Fruit fly (Drosophila melanogaster) whole organism, embryonic: Measurements from ENCODE around the gene Dpm2.

Experiments
- Atf6 ChIP-seq: fragments of 200-800 bp; sonication (Bioruptor generic); IDR thresholded peaks from 2 replicates; pipeline ENCODE4 v1.3.6; 2022; ENCODE audit warnings: missing biosample characterization, missing genetic modification characterization
- Blimp-1 ChIP-seq: fragments of 200-800 bp; sonication (Bioruptor generic); optimal IDR thresholded peaks from 3 replicates; lab custom pipeline; 2018; ENCODE audit warnings: missing biosample characterization, missing genetic modification characterization, mild to moderate bottlenecking, moderate library complexity, missing genetic modification reagents
- BtbVII ChIP-seq: fragments of 200-800 bp; sonication (Bioruptor generic); optimal IDR thresholded peaks from 3 replicates; lab custom pipeline; 2017; ENCODE audit warnings: missing biosample characterization, mild to moderate bottlenecking, missing genetic modification characterization
- CG11696 ChIP-seq: fragments of 200-800 bp; sonication (Bioruptor generic); IDR thresholded peaks from 2 replicates; pipeline ENCODE4 v1.3.6; 2022; ENCODE audit warnings: missing biosample characterization, missing genetic modification characterization
- CG12236 ChIP-seq: fragments of 200-800 bp; sonication (Bioruptor generic); optimal IDR thresholded peaks from 2 replicates; lab custom pipeline; 2016; ENCODE audit warnings: missing biosample characterization, missing genetic modification characterization
- CG12391 ChIP-seq: fragments of 200-800 bp; sonication (Bioruptor generic); optimal IDR thresholded peaks from 3 replicates; lab custom pipeline; 2018; ENCODE audit warnings: missing biosample characterization, mild to moderate bottlenecking, missing genetic modification characterization, moderate library complexity
- CG12744 ChIP-seq: fragments of 200-800 bp; sonication (Bioruptor generic); optimal IDR thresholded peaks from 2 replicates; lab custom pipeline; 2016; ENCODE audit warnings: missing biosample characterization, missing genetic modification characterization
- CG12769 ChIP-seq: fragments of 200-800 bp; sonication (Bioruptor generic); optimal IDR thresholded peaks from 2 replicates; lab custom pipeline; 2019; ENCODE audit warnings: missing biosample characterization, mild to moderate bottlenecking, missing genetic modification characterization, moderate library complexity
- CG13424 ChIP-seq: fragments of 200-800 bp; sonication (Bioruptor generic); optimal IDR thresholded peaks from 2 replicates; lab custom pipeline; 2019; ENCODE audit warnings: missing biosample characterization, mild to moderate bottlenecking, missing genetic modification characterization, moderate library complexity
- CG17359 ChIP-seq: fragments of 200-800 bp; sonication (Bioruptor generic); optimal IDR thresholded peaks from 3 replicates; lab custom pipeline; 2018; ENCODE audit warnings: missing biosample characterization, mild to moderate bottlenecking, missing genetic modification characterization, moderate library complexity
- CG17361 ChIP-seq: fragments of 200-800 bp; sonication (Bioruptor generic); IDR thresholded peaks from 3 replicates; pipeline ENCODE4 v1.3.6; 2022; ENCODE audit warnings: missing biosample characterization, missing genetic modification characterization
- CG18599 ChIP-seq: fragments of 200-800 bp; sonication (Bioruptor generic); optimal IDR thresholded peaks from 3 replicates; lab custom pipeline; 2017; ENCODE audit warnings: missing biosample characterization, missing genetic modification characterization, mild to moderate bottlenecking, moderate library complexity, missing genetic modification reagents
- CG2678 ChIP-seq: fragments of 200-800 bp; sonication (Bioruptor generic); optimal IDR thresholded peaks from 3 replicates; lab custom pipeline; 2019; ENCODE audit warnings: missing biosample characterization, mild to moderate bottlenecking, missing genetic modification characterization, moderate library complexity
- CG30403 ChIP-seq: fragments of 200-800 bp; sonication (Bioruptor generic); optimal IDR thresholded peaks from 3 replicates; lab custom pipeline; 2016; ENCODE audit warnings: missing biosample characterization, missing genetic modification characterization
- CG6654 ChIP-seq: fragments of 200-800 bp; sonication (Bioruptor generic); optimal IDR thresholded peaks from 2 replicates; lab custom pipeline; 2017; ENCODE audit warnings: missing biosample characterization, mild to moderate bottlenecking, missing genetic modification characterization
- CG8290 ChIP-seq, 3 experiments: fragments of 200-800 bp; sonication (Bioruptor generic); optimal IDR thresholded peaks; 2 replicates each; lab custom pipeline; 2016 to 2019; ENCODE audit warnings: missing biosample characterization in 3 of 3, missing genetic modification characterization in 3 of 3, mild to moderate bottlenecking in 2 of 3, moderate library complexity in 1 of 3
- CG9932 ChIP-seq: fragments of 200-800 bp; sonication (Bioruptor generic); IDR thresholded peaks from 2 replicates; pipeline ENCODE4 v1.3.6; 2022; ENCODE audit warnings: missing biosample characterization, missing genetic modification characterization
- Camta ChIP-seq: fragments of 200-800 bp; sonication (Bioruptor generic); optimal IDR thresholded peaks from 2 replicates; lab custom pipeline; 2016; ENCODE audit warnings: missing biosample characterization, missing genetic modification characterization
- D19A ChIP-seq: fragments of 200-800 bp; optimal IDR thresholded peaks from 3 replicates; lab custom pipeline; 2019; ENCODE audit warnings: missing biosample characterization, mild to moderate bottlenecking, missing genetic modification characterization, moderate library complexity
- D19B ChIP-seq: fragments of 200-800 bp; sonication (Bioruptor generic); optimal IDR thresholded peaks from 2 replicates; lab custom pipeline; 2017; ENCODE audit warnings: missing biosample characterization, mild to moderate bottlenecking, missing genetic modification characterization
- Eip74EF ChIP-seq, 2 experiments: fragments of 200-800 bp in 1 of 2; fragments of >200 bp in 1 of 2; sonication (Bioruptor generic) in 1 of 2; optimal IDR thresholded peaks; 2 replicates each; lab custom pipeline; 2017 to 2019; ENCODE audit warnings: missing biosample characterization in 2 of 2, missing genetic modification characterization in 2 of 2, mild to moderate bottlenecking in 1 of 2, moderate library complexity in 1 of 2
- HHEX ChIP-seq: fragments of 200-800 bp; sonication (Bioruptor generic); optimal IDR thresholded peaks from 3 replicates; lab custom pipeline; 2017; ENCODE audit warnings: missing biosample characterization, mild to moderate bottlenecking, missing genetic modification characterization, missing genetic modification reagents
- Hand ChIP-seq: fragments of 200-800 bp; sonication (Bioruptor generic); optimal IDR thresholded peaks from 2 replicates; lab custom pipeline; 2017; ENCODE audit warnings: mild to moderate bottlenecking, missing biosample characterization, missing genetic modification reagents, missing genetic modification characterization
- Hr51 ChIP-seq, 2 experiments: fragments of 200-800 bp; sonication (Bioruptor generic); optimal IDR thresholded peaks; 2 replicates in 1 of 2; 3 replicates in 1 of 2; lab custom pipeline; 2016 to 2018; ENCODE audit warnings: missing biosample characterization in 2 of 2, missing genetic modification characterization in 2 of 2, mild to moderate bottlenecking in 1 of 2, moderate library complexity in 1 of 2
- MESR4 ChIP-seq: fragments of 200-800 bp; sonication (Bioruptor generic); optimal IDR thresholded peaks from 2 replicates; lab custom pipeline; 2018; ENCODE audit warnings: missing biosample characterization, mild to moderate bottlenecking, missing genetic modification characterization, moderate library complexity
- Mad ChIP-seq: fragments of 200-800 bp; sonication (Bioruptor generic); optimal IDR thresholded peaks from 2 replicates; lab custom pipeline; 2016; ENCODE audit warnings: missing biosample characterization, missing genetic modification characterization
- Med ChIP-seq: fragments of 200-800 bp; sonication (Bioruptor generic); peaks from one replicate; lab custom pipeline; 2016; ENCODE audit warnings: missing biosample characterization, missing genetic modification characterization, mild to moderate bottlenecking, inconsistent platforms, moderate library complexity
- Mrtf ChIP-seq: fragments of 200-800 bp; sonication (Bioruptor generic); IDR thresholded peaks from 3 replicates; pipeline ENCODE4 v1.3.6; 2022; ENCODE audit warnings: missing biosample characterization, missing genetic modification characterization
- NfI ChIP-seq: fragments of 200-800 bp; sonication (Bioruptor generic); optimal IDR thresholded peaks from 3 replicates; lab custom pipeline; 2018; ENCODE audit warnings: missing biosample characterization, mild to moderate bottlenecking, missing genetic modification characterization, moderate library complexity
- Oaz ChIP-seq: fragments of 200-800 bp; sonication (Bioruptor generic); IDR thresholded peaks from 2 replicates; pipeline ENCODE4 v1.3.6; 2022; ENCODE audit warnings: missing biosample characterization, missing genetic modification characterization
- Optix ChIP-seq: fragments of 200-800 bp; sonication (Bioruptor generic); IDR thresholded peaks from 3 replicates; pipeline ENCODE4 v1.3.6; 2022; ENCODE audit warnings: missing biosample characterization, missing genetic modification characterization
- Rx ChIP-seq: fragments of 200-800 bp; sonication (Bioruptor generic); IDR thresholded peaks from 2 replicates; pipeline ENCODE4 v1.3.6; 2022; ENCODE audit warnings: missing biosample characterization, missing genetic modification characterization
- Spps ChIP-seq: fragments of 200-800 bp; sonication (Bioruptor generic); optimal IDR thresholded peaks from 2 replicates; lab custom pipeline; 2018; ENCODE audit warnings: missing biosample characterization, mild to moderate bottlenecking, missing genetic modification characterization
- en ChIP-seq: fragments of 200-800 bp; sonication (Bioruptor generic); optimal IDR thresholded peaks from 2 replicates; lab custom pipeline; 2016; ENCODE audit warnings: missing biosample characterization, missing genetic modification characterization
- exex ChIP-seq: fragments of 200-800 bp; sonication (Bioruptor generic); optimal IDR thresholded peaks from 4 replicates; lab custom pipeline; 2018; ENCODE audit warnings: missing biosample characterization, mild to moderate bottlenecking, missing genetic modification characterization, moderate library complexity
- grn ChIP-seq: fragments of 200-800 bp; sonication (Bioruptor generic); optimal IDR thresholded peaks from 3 replicates; lab custom pipeline; 2017; ENCODE audit warnings: missing biosample characterization, missing genetic modification characterization
- hkb ChIP-seq, 2 experiments: fragments of 200-800 bp in 1 of 2; fragments of >200 bp in 1 of 2; sonication (Bioruptor generic) in 1 of 2; IDR thresholded peaks in 1 of 2; optimal IDR thresholded peaks in 1 of 2; 2 replicates each; pipeline versions ENCODE4 v1.3.6 to Lab custom; 2017 to 2022; ENCODE audit warnings: missing biosample characterization in 1 of 2, missing genetic modification characterization in 1 of 2
- odd ChIP-seq: fragments of 200-800 bp; sonication (Bioruptor generic); optimal IDR thresholded peaks from 2 replicates; lab custom pipeline; 2017; ENCODE audit warnings: missing biosample characterization, mild to moderate bottlenecking, missing genetic modification characterization
- onecut ChIP-seq: fragments of 200-800 bp; sonication (Bioruptor generic); IDR thresholded peaks from 2 replicates; pipeline ENCODE4 v1.3.6; 2022; ENCODE audit warnings: missing biosample characterization, missing genetic modification characterization
- ranshi ChIP-seq: fragments of 200-800 bp; sonication (Bioruptor generic); IDR thresholded peaks from 2 replicates; pipeline ENCODE4 v1.3.6; 2022; ENCODE audit warnings: missing biosample characterization, missing genetic modification characterization
- slbo ChIP-seq: fragments of 200-800 bp; sonication (Bioruptor generic); IDR thresholded peaks from 2 replicates; pipeline ENCODE4 v1.3.6; 2022; ENCODE audit warnings: missing biosample characterization, missing genetic modification characterization
- sob ChIP-seq: fragments of 200-800 bp; sonication (Bioruptor generic); IDR thresholded peaks from 2 replicates; pipeline ENCODE4 v1.3.6; 2022; ENCODE audit warnings: missing biosample characterization, missing genetic modification characterization
- sqz ChIP-seq: fragments of 200-800 bp; sonication (Bioruptor generic); optimal IDR thresholded peaks from 3 replicates; lab custom pipeline; 2018; ENCODE audit warnings: missing biosample characterization, mild to moderate bottlenecking, missing genetic modification characterization
- sug ChIP-seq: fragments of 200-800 bp; optimal IDR thresholded peaks from 2 replicates; lab custom pipeline; 2019; ENCODE audit warnings: missing biosample characterization, mild to moderate bottlenecking, missing genetic modification characterization, moderate library complexity
- tin ChIP-seq: fragments of 200-800 bp; sonication (Bioruptor generic); optimal IDR thresholded peaks from 3 replicates; lab custom pipeline; 2016; ENCODE audit warnings: missing biosample characterization, missing genetic modification characterization
- trh ChIP-seq: fragments of 200-800 bp; sonication (Bioruptor generic); optimal IDR thresholded peaks from 2 replicates; lab custom pipeline; 2016; ENCODE audit warnings: missing biosample characterization, missing genetic modification characterization

The Dpm2 gene

dm6 chr3L:3349825-3350123 is 30.4 kb downstream of the Dpm2 start (continued):
- TF ChIP-seq BtbVII (GFP tag; lab: Kevin White, UChicago), result peak; percentile 30
- TF ChIP-seq exex (tag; lab: Kevin White, UChicago), result peak; percentile 87
- TF ChIP-seq, all 482 proteins: peak for 10

dm6 chr3L:3350572-3351343 is 31.4 kb downstream of the Dpm2 start:
- TF ChIP-seq sug (tag; lab: Kevin White, UChicago) (peak; percentile 63), CG12744 (GFP tag; lab: Kevin White, UChicago) (no peak), HHEX (GFP tag; lab: Kevin White, UChicago) (peak; percentile 31), Spps (tag; lab: Kevin White, UChicago) (no peak), Hand (GFP tag; lab: Kevin White, UChicago) (peak; percentile 14), Hr51 (GFP tag; optimal IDR thresholded peaks at IDR 0.05; lab: Kevin White, UChicago) (no peak), CG11696 (no peak), CG12769 (tag; lab: Kevin White, UChicago) (peak; percentile 10), Optix (GFP tag; lab: Robert Waterston, UW) (no peak), CG2678 (tag; lab: Kevin White, UChicago) (peak; percentile 50), odd (GFP tag; lab: Kevin White, UChicago) (peak; percentile 3), CG12236 (GFP tag; lab: Kevin White, UChicago) (no peak), onecut (GFP tag; lab: Robert Waterston, UW) (peak; percentile 27; the same call in 1 of the 2 replicates), hkb (optimal IDR thresholded peaks at IDR 0.05; lab: Kevin White, UChicago) (no peak), hkb (GFP tag; IDR thresholded peaks at IDR 0.05; lab: Robert Waterston, UW) (no peak), sob (0 out of 2 replicates have a peak, but pooled peaks have one; percentile 9), sqz (GFP tag; lab: Kevin White, UChicago) (no peak), Camta (no peak), Rx (no peak), Med (peak; percentile 82), Oaz (GFP tag; lab: Robert Waterston, UW) (no peak), slbo (GFP tag; lab: Robert Waterston, UW) (0 out of 2 replicates have a peak, but pooled peaks have one; percentile 26), D19B (GFP tag; lab: Kevin White, UChicago) (no peak), D19A (peak; percentile 71), CG12391 (peak; percentile 14), CG9932 (GFP tag; lab: Robert Waterston, UW) (0 out of 2 replicates have a peak, but pooled peaks have one; percentile 7), en (GFP tag; lab: Kevin White, UChicago) (no peak), CG13424 (tag; lab: Kevin White, UChicago) (peak; percentile 24), Atf6 (GFP tag; lab: Robert Waterston, UW) (no peak), Blimp-1 (GFP tag; lab: Kevin White, UChicago) (no peak), CG6654 (GFP tag; lab: Kevin White, UChicago) (no peak), grn (GFP tag; lab: Kevin White, UChicago) (peak; percentile 72), Mad (GFP tag; lab: Kevin White, UChicago) (no peak), MESR4 (GFP tag; lab: Kevin White, UChicago) (no peak), tin (GFP tag; lab: Kevin White, UChicago) (no peak), Mrtf (GFP tag; lab: Robert Waterston, UW) (no peak), CG18599 (GFP tag; lab: Kevin White, UChicago) (peak; percentile 43), ranshi (no peak), CG30403 (GFP tag; lab: Kevin White, UChicago) (peak; percentile 15), CG17361 (GFP tag; lab: Robert Waterston, UW) (no peak), NfI (GFP tag; lab: Kevin White, UChicago) (peak; percentile 6), CG17359 (tag; lab: Kevin White, UChicago) (peak; percentile 31), CG8290 (GFP tag; optimal IDR thresholded peaks at IDR 0.05; lab: Kevin White, UChicago) (no peak), CG8290 (tag; optimal IDR thresholded peaks at IDR 0.05; lab: Kevin White, UChicago) (no peak), Eip74EF (GFP tag; optimal IDR thresholded peaks at IDR 0.05; lab: Kevin White, UChicago) (no peak), trh (GFP tag; lab: Kevin White, UChicago) (no peak)
